Worm (Caenorhabditis elegans) whole organism, L4 larva: ENCODE results near the gene fkh-4.
"Not testable (repeated sequence)": the region's sequence is repeated elsewhere in the genome, so short reads cannot be mapped to it uniquely, and the experiment has no call there.

Experiments
- Y105C5A.15 ChIP-seq: fragments of 200-800 bp; sonication (Bioruptor generic); IDR thresholded peaks from 2 replicates; pipeline ENCODE4 v1.3.6; 2022; ENCODE audit warnings: missing genetic modification characterization, missing compliant biosample characterization
- ZK337.2 ChIP-seq: fragments of 200-800 bp; sonication (Bioruptor generic); IDR thresholded peaks from 2 replicates; pipeline ENCODE4 v1.3.6; 2022; ENCODE audit warnings: missing genetic modification reagents, missing genetic modification characterization, missing compliant biosample characterization
- aly-2 ChIP-seq: sonication (generic microtip); optimal IDR thresholded peaks from 2 replicates; lab custom pipeline; 2018; ENCODE audit warnings: missing biosample characterization, missing genetic modification characterization
- arid-1 ChIP-seq: fragments of 200-800 bp; sonication (Bioruptor generic); conservative IDR thresholded peaks from 2 replicates; pipeline ENCODE4 v1.3.6; 2022; ENCODE audit warnings: missing genetic modification reagents, missing genetic modification characterization, missing compliant biosample characterization
- ceh-32 ChIP-seq: sonication (generic microtip); optimal IDR thresholded peaks from 2 replicates; lab custom pipeline; 2016; ENCODE audit warnings: mild to moderate bottlenecking, missing genetic modification characterization, missing compliant biosample characterization; ENCODE audit not compliant: poor library complexity
- ces-1 ChIP-seq: fragments of 150-350 bp; sonication (generic microtip); optimal IDR thresholded peaks from 4 replicates; lab custom pipeline; 2014; ENCODE audit warnings: missing biosample characterization, missing genetic modification reagents, missing genetic modification characterization
- cey-2 ChIP-seq: sonication (generic microtip); optimal IDR thresholded peaks from 3 replicates; lab custom pipeline; 2017; ENCODE audit warnings: missing genetic modification characterization, mild to moderate bottlenecking, missing compliant biosample characterization, antibody characterized with exemption, borderline replicate concordance; ENCODE audit not compliant: insufficient read depth
- ctbp-1 ChIP-seq: fragments of 200-800 bp; sonication (Bioruptor generic); IDR thresholded peaks from 2 replicates; pipeline ENCODE4 v1.3.6; 2022; ENCODE audit warnings: missing genetic modification reagents, missing genetic modification characterization, missing compliant biosample characterization
- daf-16 ChIP-seq, 3 experiments: sonication (generic microtip); optimal IDR thresholded peaks; 2 replicates each; lab custom pipeline; 2016 to 2017; ENCODE audit warnings: missing genetic modification characterization in 3 of 3, missing genetic modification reagents in 3 of 3, mild to moderate bottlenecking in 2 of 3, missing compliant biosample characterization in 2 of 3, missing biosample characterization in 1 of 3, moderate library complexity in 1 of 3
- dmd-8 ChIP-seq: fragments of 200-800 bp; sonication (Bioruptor generic); IDR thresholded peaks from 2 replicates; pipeline ENCODE4 v1.3.6; 2022; ENCODE audit warnings: missing genetic modification characterization, missing compliant biosample characterization
- dmd-9 ChIP-seq: fragments of 200-800 bp; sonication (Bioruptor generic); IDR thresholded peaks from 2 replicates; pipeline ENCODE4 v1.3.6; 2022; ENCODE audit warnings: missing genetic modification reagents, missing genetic modification characterization, missing compliant biosample characterization
- gei-8 ChIP-seq: fragments of 200-800 bp; sonication (Bioruptor generic); optimal IDR thresholded peaks from 2 replicates; lab custom pipeline; 2018; ENCODE audit warnings: mild to moderate bottlenecking, missing genetic modification characterization, missing compliant biosample characterization
- hlh-11 ChIP-seq: fragments of 200-800 bp; sonication (Bioruptor generic); optimal IDR thresholded peaks from 2 replicates; lab custom pipeline; 2018; ENCODE audit warnings: mild to moderate bottlenecking, missing genetic modification characterization, missing compliant biosample characterization
- lin-13 ChIP-seq: fragments of 150-350 bp; optimal IDR thresholded peaks from 2 replicates; lab custom pipeline; 2014; ENCODE audit warnings: missing biosample characterization, missing genetic modification reagents, missing genetic modification characterization
- lin-15B ChIP-seq: fragments of 150-350 bp; sonication (generic microtip); optimal IDR thresholded peaks from 3 replicates; lab custom pipeline; 2014; ENCODE audit warnings: missing biosample characterization, missing genetic modification characterization
- lin-38 ChIP-seq: fragments of 200-800 bp; sonication (Bioruptor generic); IDR thresholded peaks from 2 replicates; pipeline ENCODE4 v1.3.6; 2022; ENCODE audit warnings: missing genetic modification reagents, missing genetic modification characterization, missing compliant biosample characterization
- madf-9 ChIP-seq: fragments of 200-800 bp; sonication (Bioruptor generic); conservative IDR thresholded peaks from 2 replicates; pipeline ENCODE4 v1.3.6; 2022; ENCODE audit warnings: missing genetic modification reagents, missing genetic modification characterization, missing compliant biosample characterization
- mdt-29 ChIP-seq: fragments of 200-800 bp; sonication (Bioruptor generic); IDR thresholded peaks from 2 replicates; pipeline ENCODE4 v1.3.6; 2022; ENCODE audit warnings: missing genetic modification reagents, missing genetic modification characterization, missing compliant biosample characterization
- mxl-2 ChIP-seq: fragments of 200-800 bp; sonication (Bioruptor generic); conservative IDR thresholded peaks from 2 replicates; pipeline ENCODE4 v1.3.6; 2022; ENCODE audit warnings: missing genetic modification reagents, missing genetic modification characterization, missing compliant biosample characterization
- nhr-10 ChIP-seq: fragments of 150-350 bp; optimal IDR thresholded peaks from 2 replicates; lab custom pipeline; 2014; ENCODE audit warnings: missing biosample characterization, missing genetic modification characterization
- nhr-41 ChIP-seq: fragments of 200-800 bp; sonication (Bioruptor generic); IDR thresholded peaks from 2 replicates; pipeline ENCODE4 v1.3.6; 2022; ENCODE audit warnings: missing genetic modification reagents, missing genetic modification characterization, missing compliant biosample characterization
- nhr-77 ChIP-seq: fragments of 150-350 bp; optimal IDR thresholded peaks from 2 replicates; lab custom pipeline; 2014; ENCODE audit warnings: missing biosample characterization, missing genetic modification characterization
- php-3 ChIP-seq: fragments of 200-800 bp; sonication (Bioruptor generic); IDR thresholded peaks from 2 replicates; pipeline ENCODE4 v1.3.6; 2022; ENCODE audit warnings: missing genetic modification reagents, missing genetic modification characterization, missing compliant biosample characterization
- pqm-1 ChIP-seq: sonication (generic microtip); optimal IDR thresholded peaks from 2 replicates; lab custom pipeline; 2017; ENCODE audit warnings: missing biosample characterization, missing genetic modification characterization
- set-16 ChIP-seq: fragments of 200-800 bp; sonication (Bioruptor generic); IDR thresholded peaks from 2 replicates; pipeline ENCODE4 v1.3.6; 2022; ENCODE audit warnings: missing genetic modification reagents, missing genetic modification characterization, missing compliant biosample characterization
- skn-1 ChIP-seq: fragments of 150-350 bp; optimal IDR thresholded peaks from 2 replicates; lab custom pipeline; 2014; ENCODE audit warnings: missing biosample characterization, missing genetic modification characterization
- tag-97 ChIP-seq: fragments of 200-800 bp; sonication (Bioruptor generic); IDR thresholded peaks from 2 replicates; pipeline ENCODE4 v1.3.6; 2022; ENCODE audit warnings: missing genetic modification characterization, missing compliant biosample characterization
- unc-62 ChIP-seq, 3 experiments: fragments of 150-350 bp in 1 of 3; sonication (generic microtip); optimal IDR thresholded peaks in 2 of 3; peaks in 1 of 3; 1 replicate in 1 of 3; 2 replicates in 2 of 3; lab custom pipeline; 2014 to 2017; ENCODE audit warnings: missing biosample characterization in 3 of 3, missing genetic modification characterization in 3 of 3, missing genetic modification reagents in 3 of 3, missing genotype in 1 of 3
- zag-1 ChIP-seq: fragments of 150-350 bp; optimal IDR thresholded peaks from 2 replicates; lab custom pipeline; 2014; ENCODE audit warnings: missing biosample characterization, missing genetic modification characterization
- zfp-2 ChIP-seq: sonication (generic microtip); optimal IDR thresholded peaks from 2 replicates; lab custom pipeline; 2016; ENCODE audit warnings: mild to moderate bottlenecking, missing genetic modification characterization, missing compliant biosample characterization
- zfp-3 ChIP-seq: fragments of 200-800 bp; sonication (Bioruptor generic); conservative IDR thresholded peaks from 2 replicates; pipeline ENCODE4 v1.3.6; 2022; ENCODE audit warnings: missing genetic modification reagents, missing genetic modification characterization, missing compliant biosample characterization
- zip-11 ChIP-seq: fragments of 200-800 bp; sonication (Bioruptor generic); IDR thresholded peaks from 2 replicates; pipeline ENCODE4 v1.3.6; 2022; ENCODE audit warnings: missing genetic modification characterization, missing compliant biosample characterization

Gene fkh-4

ce11 chrX:13442446-13442845, 13.8 kb upstream of the fkh-4 start (continued):
- TF ChIP-seq pqm-1, result no peak
- TF ChIP-seq gei-8, result no peak
- TF ChIP-seq zfp-3 (GFP tag; lab: Robert Waterston, UW), result peak; percentile 37; the same call in 1 of the 2 replicates
- TF ChIP-seq lin-13 (GFP tag; lab: Kevin White, UChicago), result peak; percentile 25
- TF ChIP-seq aly-2 (tag; lab: Kevin White, UChicago), result no peak
- TF ChIP-seq arid-1 (GFP tag; lab: Robert Waterston, UW), result 0 out of 2 replicates have a peak, but pooled peaks have one; percentile 53
- TF ChIP-seq Y105C5A.15 (GFP tag; lab: Robert Waterston, UW), result 0 out of 2 replicates have a peak, but pooled peaks have one; percentile 63
- 0 out of 2 replicates have a peak, but pooled peaks have one; percentile 27 for TF ChIP-seq zip-11 (GFP tag; lab: Robert Waterston, UW)
- peak; percentile 0 to 37 for TF ChIP-seq daf-16 (GFP tag; optimal IDR thresholded peaks at IDR 0.05; lab: Kevin White, UChicago)
- TF ChIP-seq daf-16 (tag; optimal IDR thresholded peaks at IDR 0.05; lab: Kevin White, UChicago), result peak; percentile 52
- peak; percentile 75 for TF ChIP-seq madf-9 (GFP tag; lab: Robert Waterston, UW)
- TF ChIP-seq hlh-11 (tag; lab: Kevin White, UChicago), result peak; percentile 47
- 0 out of 2 replicates have a peak, but pooled peaks have one; percentile 61 for TF ChIP-seq dmd-8 (GFP tag; lab: Robert Waterston, UW)
- TF ChIP-seq lin-15B (tag; lab: Kevin White, UChicago), result no peak
- TF ChIP-seq tag-97 (GFP tag; lab: Robert Waterston, UW), result no peak
- TF ChIP-seq zfp-2 (tag; lab: Kevin White, UChicago), result no peak
- no peak for TF ChIP-seq unc-62 (GFP tag; optimal IDR thresholded peaks at IDR 0.05 in 1 of 2; lab: Kevin White, UChicago)
- no peak for TF ChIP-seq unc-62 (tag; optimal IDR thresholded peaks at IDR 0.05; lab: Kevin White, UChicago)
- no peak for TF ChIP-seq ces-1 (GFP tag; lab: Kevin White, UChicago)
- no peak for TF ChIP-seq nhr-41 (GFP tag; lab: Robert Waterston, UW)
- TF ChIP-seq nhr-10 (tag; lab: Kevin White, UChicago), result no peak
- TF ChIP-seq ctbp-1, result 0 out of 2 replicates have a peak, but pooled peaks have one; percentile 14
- TF ChIP-seq zag-1 (tag; lab: Kevin White, UChicago), result no peak
- peak; percentile 56; the same call in 1 of the 2 replicates for TF ChIP-seq lin-38
- no peak for TF ChIP-seq mdt-29 (GFP tag; lab: Robert Waterston, UW)
- TF ChIP-seq php-3 (GFP tag; lab: Robert Waterston, UW), result peak; percentile 27; the same call in 1 of the 2 replicates
- TF ChIP-seq nhr-77 (tag; lab: Kevin White, UChicago), result peak; percentile 19
- 0 out of 2 replicates have a peak, but pooled peaks have one; percentile 11 for TF ChIP-seq mxl-2 (GFP tag; lab: Robert Waterston, UW)
- TF ChIP-seq ceh-32 (tag; lab: Kevin White, UChicago), result no peak
- no peak for TF ChIP-seq cey-2 (tag; lab: Kevin White, UChicago)

ce11 chrX:13435790-13436472, 7.3 kb upstream of the fkh-4 start, which contains the start of gene jmjd-3.3:
jmjd-3.3 (plus strand) TSS chrX:13436422.
- no peak for TF ChIP-seq tag-97 (GFP tag; lab: Robert Waterston, UW)
- 0 out of 2 replicates have a peak, but pooled peaks have one; percentile 2 for TF ChIP-seq ZK337.2 (GFP tag; lab: Robert Waterston, UW)
- no peak for TF ChIP-seq daf-16 (GFP tag; optimal IDR thresholded peaks at IDR 0.05; lab: Kevin White, UChicago)
- peak; percentile 0 for TF ChIP-seq daf-16 (tag; optimal IDR thresholded peaks at IDR 0.05; lab: Kevin White, UChicago)

DNA sequence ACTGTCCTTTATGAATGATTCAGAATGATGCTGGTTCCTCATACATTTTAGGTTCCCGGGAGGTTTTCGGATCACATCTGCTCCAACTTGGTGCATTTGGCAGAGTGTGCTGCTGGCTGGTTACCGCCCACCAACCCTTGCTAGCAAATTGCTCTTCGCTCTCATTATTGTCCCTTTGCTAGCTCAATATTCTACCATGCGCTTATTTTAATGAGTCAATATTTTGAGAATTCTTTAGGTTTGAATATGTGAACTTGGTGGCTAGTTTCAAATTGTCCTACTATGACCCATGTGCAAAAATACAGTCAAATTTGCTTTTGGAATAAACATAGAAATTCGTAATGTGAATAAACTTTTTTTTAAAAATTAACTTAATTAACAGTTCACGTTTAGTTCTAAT, 6.5 kb upstream of the fkh-4 start:
- no peak for TF ChIP-seq dmd-9 (GFP tag; lab: Robert Waterston, UW)

ce11 chrX:13431388-13431787, 2.7 kb upstream of the fkh-4 start, which contains the start of gene C29F7.10:
C29F7.10 (minus strand) TSS chrX:13431488.
- TF ChIP-seq set-16; pqm-1; skn-1 (tag; lab: Kevin White, UChicago): not testable (repeated sequence)
